Worm (Caenorhabditis elegans) whole organism, late embryonic: ENCODE results near the gene srw-84.

Experiments used
- K02D7.2 ChIP-seq: sonication (generic microtip); optimal IDR thresholded peaks from 2 replicates; lab custom pipeline; 2017; ENCODE audit warnings: mild to moderate bottlenecking, missing genetic modification characterization, missing compliant biosample characterization
- ahr-1 ChIP-seq: sonication (generic microtip); optimal IDR thresholded peaks from 2 replicates; lab custom pipeline; 2016; ENCODE audit warnings: missing genetic modification characterization, missing compliant biosample characterization
- ceh-30 ChIP-seq: fragments of 150-350 bp; optimal IDR thresholded peaks from 2 replicates; lab custom pipeline; 2014; ENCODE audit warnings: missing biosample characterization, missing genetic modification characterization
- ceh-31 ChIP-seq: sonication (generic microtip); optimal IDR thresholded peaks from 2 replicates; lab custom pipeline; 2016; ENCODE audit warnings: missing genetic modification characterization, missing compliant biosample characterization
- ceh-6 ChIP-seq: fragments of 200-800 bp; sonication (Bioruptor generic); optimal IDR thresholded peaks from 2 replicates; lab custom pipeline; 2018; ENCODE audit warnings: mild to moderate bottlenecking, missing genetic modification characterization, missing compliant biosample characterization
- elt-2 ChIP-seq: sonication (generic microtip); optimal IDR thresholded peaks from 2 replicates; lab custom pipeline; 2016; ENCODE audit warnings: missing genetic modification reagents, missing genetic modification characterization, missing compliant biosample characterization
- lim-6 ChIP-seq: sonication (generic microtip); optimal IDR thresholded peaks from 2 replicates; lab custom pipeline; 2016; ENCODE audit warnings: missing genetic modification characterization, missing compliant biosample characterization
- nfya-1 ChIP-seq: sonication (generic microtip); optimal IDR thresholded peaks from 2 replicates; lab custom pipeline; 2017; ENCODE audit warnings: missing genetic modification characterization, mild to moderate bottlenecking, missing compliant biosample characterization, antibody characterized with exemption, moderate library complexity
- nhr-11 ChIP-seq: fragments of 150-350 bp; optimal IDR thresholded peaks from 2 replicates; lab custom pipeline; 2014; ENCODE audit warnings: missing biosample characterization, missing genetic modification characterization
- npax-4 ChIP-seq: sonication (generic microtip); optimal IDR thresholded peaks from 2 replicates; lab custom pipeline; 2016; ENCODE audit warnings: missing genetic modification characterization, missing compliant biosample characterization
- pha-4 ChIP-seq: fragments of 150-350 bp; optimal IDR thresholded peaks from 2 replicates; lab custom pipeline; 2018; ENCODE audit warnings: missing biosample characterization, missing genetic modification reagents, missing genetic modification characterization
- pqm-1 ChIP-seq: sonication (generic microtip); optimal IDR thresholded peaks from 2 replicates; lab custom pipeline; 2016; ENCODE audit warnings: missing genetic modification characterization, missing compliant biosample characterization
- ref-2 ChIP-seq: sonication (generic microtip); optimal IDR thresholded peaks from 2 replicates; lab custom pipeline; 2016; ENCODE audit warnings: missing genetic modification characterization, missing compliant biosample characterization
- zip-5 ChIP-seq: sonication (generic microtip); optimal IDR thresholded peaks from 2 replicates; lab custom pipeline; 2016; ENCODE audit warnings: missing genetic modification characterization, missing compliant biosample characterization

DNA sequence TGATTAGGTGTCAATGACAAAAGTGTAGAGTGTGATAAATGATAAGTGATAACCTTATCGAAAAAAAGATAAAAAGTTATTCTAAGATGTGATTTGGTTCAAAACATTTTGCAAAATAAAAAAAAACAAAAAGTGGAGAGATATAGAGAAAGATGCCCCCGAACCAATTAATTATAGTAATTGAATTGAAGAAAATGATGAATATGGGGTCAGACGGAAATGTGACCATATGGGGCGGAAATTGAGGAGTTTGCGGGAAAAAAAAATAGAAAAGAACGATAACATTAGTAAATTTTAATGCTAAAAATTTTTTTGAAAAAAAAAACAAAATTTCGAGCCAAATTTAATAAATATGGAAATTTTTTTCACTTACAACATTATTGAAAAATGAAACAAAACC, 26.6 kb upstream of the srw-84 start:
- no peak for TF ChIP-seq pha-4 (tag; lab: Kevin White, UChicago)
- no peak for TF ChIP-seq nfya-1 (tag; lab: Kevin White, UChicago)
- no peak for TF ChIP-seq K02D7.2 (tag; lab: Kevin White, UChicago)
- TF ChIP-seq nhr-11 = no peak
- TF ChIP-seq ref-2 (tag; lab: Kevin White, UChicago) = no peak
- TF ChIP-seq ceh-30 (tag; lab: Kevin White, UChicago) = no peak
- TF ChIP-seq ahr-1 (tag; lab: Kevin White, UChicago) = no peak
- TF ChIP-seq npax-4 (tag; lab: Kevin White, UChicago) = no peak
- no peak for TF ChIP-seq lim-6 (tag; lab: Kevin White, UChicago)
- no peak for TF ChIP-seq zip-5 (tag; lab: Kevin White, UChicago)
- TF ChIP-seq elt-2 = peak; percentile 56
- no peak for TF ChIP-seq ceh-6 (GFP tag; lab: Kevin White, UChicago)
- TF ChIP-seq ceh-31 (tag; lab: Kevin White, UChicago) = no peak
- TF ChIP-seq pqm-1 (tag; lab: Kevin White, UChicago) = no peak
